Worm (Caenorhabditis elegans): ENCODE data around the gene F55D1.1.

- no peak for TF ChIP-seq unc-62 (GFP tag; optimal IDR thresholded peaks at IDR 0.05)
- no peak for TF ChIP-seq unc-39 (tag; optimal IDR thresholded peaks at IDR 0.05)
Observed at ce11 chrX:5538416-5538815, 48.8 kb downstream of the F55D1.1 start, which contains the start of gene lgx-1.
